Worm (Caenorhabditis elegans): Measurements from ENCODE around the gene C50A2.3.

Gene C50A2.3

ce11 chrIV:1105999-1106398 is 51.8 kb downstream of the C50A2.3 start:
- TF ChIP-seq B0035.1 (tag; optimal IDR thresholded peaks at IDR 0.05) (no peak), egl-18 (GFP tag; IDR thresholded peaks at IDR 0.05) (no peak), hrde-1 (tag; optimal IDR thresholded peaks at IDR 0.05; ENCODE audit: borderline replicate concordance) (no peak), ama-1 (optimal IDR thresholded peaks at IDR 0.05) (no peak), ama-1 (GFP tag; optimal IDR thresholded peaks at IDR 0.05) (no peak)

- TF ChIP-seq F33H1.4 (GFP tag; IDR thresholded peaks at IDR 0.05), result no peak
- TF ChIP-seq F22D6.2 (tag; optimal IDR thresholded peaks at IDR 0.05), result no peak
- no peak for TF ChIP-seq lin-26 (GFP tag; IDR thresholded peaks at IDR 0.05)
- TF ChIP-seq him-1 (tag; optimal IDR thresholded peaks at IDR 0.05), result no peak
- TF ChIP-seq F39B2.1 (GFP tag; IDR thresholded peaks at IDR 0.05), result no peak
- TF ChIP-seq aptf-2 (GFP tag; conservative IDR thresholded peaks at IDR 0.05), result no peak
- TF ChIP-seq gei-17 (GFP tag; optimal IDR thresholded peaks at IDR 0.05), result no peak
- TF ChIP-seq zfh-2 (GFP tag; conservative IDR thresholded peaks at IDR 0.05), result no peak
- TF ChIP-seq ceh-91 (GFP tag; IDR thresholded peaks at IDR 0.05), result no peak
- no peak for TF ChIP-seq mes-4 (tag; optimal IDR thresholded peaks at IDR 0.05)
- no peak for TF ChIP-seq hlh-12 (tag; optimal IDR thresholded peaks at IDR 0.05)
- TF ChIP-seq ekl-4 (GFP tag; IDR thresholded peaks at IDR 0.05), result no peak
- TF ChIP-seq T07F8.4 (tag; optimal IDR thresholded peaks at IDR 0.05), result no peak
- no peak for TF ChIP-seq let-607 (tag; optimal IDR thresholded peaks at IDR 0.05)
- no peak for TF ChIP-seq B0019.2 (GFP tag; conservative IDR thresholded peaks at IDR 0.05)
- no peak for TF ChIP-seq unc-62 (GFP tag; optimal IDR thresholded peaks at IDR 0.05)
- no peak for TF ChIP-seq snpc-1.3 (tag; optimal IDR thresholded peaks at IDR 0.05; ENCODE audit: insufficient read depth)
- TF ChIP-seq nfya-2 (GFP tag; IDR thresholded peaks at IDR 0.05), result no peak
- no peak for TF ChIP-seq unc-130 (GFP tag; optimal IDR thresholded peaks at IDR 0.05)
- TF ChIP-seq B0261.1 (tag; optimal IDR thresholded peaks at IDR 0.05), result no peak
Measured at ce11 chrIV:1105104-1105503, 52.7 kb downstream of the C50A2.3 start.

ce11 chrIV:1104518-1104917 is 53.3 kb downstream of the C50A2.3 start, which contains the start of the genes C44B12.9 and C44B12.3:
Gene C44B12.9 (minus strand): TSS chrIV:1104618.
Gene C44B12.3 (plus strand): TSS chrIV:1104766.
- no peak for TF ChIP-seq B0261.1 (tag; optimal IDR thresholded peaks at IDR 0.05)
- TF ChIP-seq Y53G8AR.9 (GFP tag; conservative IDR thresholded peaks at IDR 0.05), result no peak
- TF ChIP-seq tlf-1 (GFP tag; optimal IDR thresholded peaks at IDR 0.05), result no peak
- no peak for TF ChIP-seq rec-8 (tag; optimal IDR thresholded peaks at IDR 0.05)
- TF ChIP-seq lin-40 (tag; optimal IDR thresholded peaks at IDR 0.05), result no peak
- TF ChIP-seq tbp1 (GFP tag; optimal IDR thresholded peaks at IDR 0.05), result no peak
- TF ChIP-seq ztf-6 (GFP tag; IDR thresholded peaks at IDR 0.05), result no peak
- TF ChIP-seq F49E8.2 (tag; optimal IDR thresholded peaks at IDR 0.05; ENCODE audit: insufficient read depth), result no peak
- TF ChIP-seq dox-1 (GFP tag; IDR thresholded peaks at IDR 0.05), result no peak
- no peak for TF ChIP-seq nhr-120 (GFP tag; IDR thresholded peaks at IDR 0.05)
- no peak for TF ChIP-seq aptf-2 (GFP tag; conservative IDR thresholded peaks at IDR 0.05)
- no peak for TF ChIP-seq lag-1 (GFP tag; IDR thresholded peaks at IDR 0.05)
- TF ChIP-seq sptf-2 (GFP tag; optimal IDR thresholded peaks at IDR 0.05), result no peak
- no peak for TF ChIP-seq somi-1 (GFP tag; optimal IDR thresholded peaks at IDR 0.05)
- TF ChIP-seq egl-18 (GFP tag; IDR thresholded peaks at IDR 0.05), result no peak
